Worm (Caenorhabditis elegans) whole organism, L4/young adult: Measurements from ENCODE around the gene nlg-1.

ENCODE experiments used
- W03F9.2 ChIP-seq: fragments of 150-350 bp; optimal IDR thresholded peaks from 2 replicates; lab custom pipeline; 2014; ENCODE audit warnings: missing biosample characterization, missing genetic modification characterization
- dao-5 ChIP-seq: sonication (generic microtip); optimal IDR thresholded peaks from 2 replicates; lab custom pipeline; 2016; ENCODE audit warnings: missing genotype, missing genetic modification characterization, moderate library complexity, missing compliant biosample characterization
- him-1 ChIP-seq: sonication (generic microtip); optimal IDR thresholded peaks from 2 replicates; lab custom pipeline; 2016; ENCODE audit warnings: missing genotype, missing genetic modification reagents, missing genetic modification characterization, missing compliant biosample characterization

- TF ChIP-seq W03F9.2 (tag; lab: Kevin White, UChicago) (no peak), him-1 (tag; lab: Kevin White, UChicago) (no peak), dao-5 (tag; lab: Kevin White, UChicago) (no peak)
Measured at ce11 chrX:13669641-13670040, 38.7 kb upstream of the nlg-1 start.
